Worm (Caenorhabditis elegans) whole organism, mixed stage, embryonic: ENCODE data around the gene ida-1.

Experiments
- blmp-1 ChIP-seq: fragments of 150-350 bp; optimal IDR thresholded peaks from 2 replicates; lab custom pipeline; 2014; ENCODE audit warnings: missing biosample characterization, missing genetic modification characterization
- ces-1 ChIP-seq: fragments of 150-350 bp; optimal IDR thresholded peaks from 2 replicates; lab custom pipeline; 2014; ENCODE audit warnings: missing biosample characterization, missing genetic modification reagents, missing genetic modification characterization
- elt-3 ChIP-seq: fragments of 150-350 bp; optimal IDR thresholded peaks from 2 replicates; lab custom pipeline; 2014; ENCODE audit warnings: missing biosample characterization, missing genetic modification characterization
- mep-1 ChIP-seq: fragments of 150-350 bp; optimal IDR thresholded peaks from 2 replicates; lab custom pipeline; 2017; ENCODE audit warnings: missing biosample characterization, missing genetic modification reagents, missing genetic modification characterization, inconsistent platforms
- nhr-237 ChIP-seq: fragments of 150-350 bp; optimal IDR thresholded peaks from 2 replicates; lab custom pipeline; 2014; ENCODE audit warnings: missing biosample characterization, missing genetic modification characterization
- nhr-28 ChIP-seq: fragments of 150-350 bp; optimal IDR thresholded peaks from 2 replicates; lab custom pipeline; 2014; ENCODE audit warnings: missing biosample characterization, missing genetic modification characterization
- nhr-76 ChIP-seq: sonication (generic microtip); optimal IDR thresholded peaks from 2 replicates; lab custom pipeline; 2017; ENCODE audit warnings: missing biosample characterization, missing genetic modification characterization
- sptf-1 ChIP-seq: sonication (generic microtip); optimal IDR thresholded peaks from 2 replicates; lab custom pipeline; 2017; ENCODE audit warnings: mild to moderate bottlenecking, missing genetic modification characterization, moderate library complexity, missing compliant biosample characterization
- tbx-8 ChIP-seq: fragments of 200-800 bp; sonication (Bioruptor generic); optimal IDR thresholded peaks from 2 replicates; lab custom pipeline; 2018; ENCODE audit warnings: mild to moderate bottlenecking, missing genetic modification characterization, moderate library complexity, missing compliant biosample characterization
- unc-39 ChIP-seq: fragments of 150-350 bp; optimal IDR thresholded peaks from 2 replicates; lab custom pipeline; 2014; ENCODE audit warnings: missing biosample characterization, missing genetic modification characterization
- unc-62 ChIP-seq: fragments of 150-350 bp; optimal IDR thresholded peaks from 2 replicates; lab custom pipeline; 2014; ENCODE audit warnings: missing biosample characterization, missing genetic modification reagents, missing genetic modification characterization
- zip-8 ChIP-seq: fragments of 150-350 bp; optimal IDR thresholded peaks from 2 replicates; lab custom pipeline; 2014; ENCODE audit warnings: missing biosample characterization, missing genetic modification characterization

DNA sequence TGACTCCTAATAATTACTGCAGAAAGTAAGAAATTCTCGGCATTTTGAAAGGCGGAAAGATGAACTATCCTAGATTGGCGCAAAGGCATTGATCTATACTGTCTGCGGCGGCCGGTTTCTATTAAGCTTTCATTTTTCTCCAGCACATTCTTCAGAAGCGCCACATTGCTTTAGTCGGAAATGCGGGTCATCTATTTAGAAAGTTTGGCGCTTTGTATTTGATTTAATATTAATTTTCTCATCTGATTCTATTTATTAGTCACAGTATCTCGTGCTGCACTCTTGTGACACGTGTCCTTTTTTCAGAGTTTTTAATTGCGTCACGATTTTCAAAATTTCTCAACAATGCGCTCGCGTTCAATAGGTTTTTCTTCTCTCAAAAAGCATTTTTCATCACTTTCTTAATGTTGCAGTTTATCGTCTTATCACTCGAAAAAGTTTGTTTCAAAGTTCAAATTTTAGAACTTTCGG is 40.3 kb upstream of the ida-1 start:
- TF ChIP-seq elt-3 (tag; lab: Kevin White, UChicago): no peak
- no peak for TF ChIP-seq nhr-76 (tag; lab: Kevin White, UChicago)
- TF ChIP-seq nhr-237 (tag; lab: Kevin White, UChicago): no peak
- no peak for TF ChIP-seq tbx-8 (GFP tag; lab: Kevin White, UChicago)
- TF ChIP-seq mep-1 (tag; lab: Kevin White, UChicago): no peak
- TF ChIP-seq unc-62 (GFP tag; lab: Kevin White, UChicago): no peak
- TF ChIP-seq ces-1 (GFP tag; lab: Kevin White, UChicago): no peak
- no peak for TF ChIP-seq zip-8 (tag; lab: Kevin White, UChicago)
- TF ChIP-seq sptf-1 (tag; lab: Kevin White, UChicago): no peak
- no peak for TF ChIP-seq unc-39 (tag; lab: Kevin White, UChicago)
- TF ChIP-seq nhr-28 (tag; lab: Kevin White, UChicago): no peak
- TF ChIP-seq blmp-1: no peak
